Worm (Caenorhabditis elegans) whole organism, young adult: Measurements from ENCODE around the gene uncp-18.

ENCODE experiments used
- B0336.3 ChIP-seq: fragments of 200-800 bp; sonication (Bioruptor generic); IDR thresholded peaks from 2 replicates; pipeline ENCODE4 v1.3.6; 2022; ENCODE audit warnings: missing genetic modification characterization, missing compliant biosample characterization
- C17E4.6 ChIP-seq: fragments of 200-800 bp; sonication (Bioruptor generic); IDR thresholded peaks from 2 replicates; pipeline ENCODE4 v1.3.6; 2022; ENCODE audit warnings: missing genetic modification reagents, missing genetic modification characterization, missing compliant biosample characterization
- D2030.7 ChIP-seq: fragments of 200-800 bp; sonication (Bioruptor generic); IDR thresholded peaks from 2 replicates; pipeline ENCODE4 v1.3.6; 2022; ENCODE audit warnings: missing genetic modification reagents, missing genetic modification characterization, missing compliant biosample characterization
- F10E7.11 ChIP-seq: sonication (generic microtip); optimal IDR thresholded peaks from 2 replicates; lab custom pipeline; 2017; ENCODE audit warnings: mild to moderate bottlenecking, missing genetic modification characterization, moderate library complexity, missing compliant biosample characterization
- F37B4.10 ChIP-seq: fragments of 200-800 bp; sonication (Bioruptor generic); IDR thresholded peaks from 2 replicates; pipeline ENCODE4 v1.3.6; 2022; ENCODE audit warnings: missing genetic modification characterization, missing compliant biosample characterization
- F39B2.1 ChIP-seq: fragments of 200-800 bp; sonication (Bioruptor generic); IDR thresholded peaks from 2 replicates; pipeline ENCODE4 v1.3.6; 2022; ENCODE audit warnings: missing genetic modification reagents, missing genetic modification characterization, missing compliant biosample characterization
- F57C9.4 ChIP-seq: sonication (generic microtip); optimal IDR thresholded peaks from 2 replicates; lab custom pipeline; 2017; ENCODE audit warnings: mild to moderate bottlenecking, missing genetic modification characterization, missing compliant biosample characterization
- K12H6.12 ChIP-seq: fragments of 200-800 bp; sonication (Bioruptor generic); optimal IDR thresholded peaks from 2 replicates; lab custom pipeline; 2018; ENCODE audit warnings: mild to moderate bottlenecking, missing genetic modification characterization, missing compliant biosample characterization
- Y53F4B.3 ChIP-seq: fragments of 200-800 bp; sonication (Bioruptor generic); IDR thresholded peaks from 2 replicates; pipeline ENCODE4 v1.3.6; 2022; ENCODE audit warnings: missing genetic modification reagents, missing genetic modification characterization, missing compliant biosample characterization
- Y95B8A.8 ChIP-seq: fragments of 200-800 bp; sonication (Bioruptor generic); IDR thresholded peaks from 2 replicates; pipeline ENCODE4 v1.3.6; 2022; ENCODE audit warnings: missing genetic modification reagents, missing genetic modification characterization, missing compliant biosample characterization
- ZK185.1 ChIP-seq: sonication (generic microtip); optimal IDR thresholded peaks from 2 replicates; lab custom pipeline; 2016; ENCODE audit warnings: mild to moderate bottlenecking, missing genetic modification characterization, missing compliant biosample characterization; ENCODE audit not compliant: poor library complexity, severe bottlenecking
- akir-1 ChIP-seq: fragments of 200-800 bp; sonication (Bioruptor generic); optimal IDR thresholded peaks from 2 replicates; lab custom pipeline; 2018; ENCODE audit warnings: mild to moderate bottlenecking, missing genetic modification characterization, moderate library complexity, missing compliant biosample characterization
- aptf-2 ChIP-seq: fragments of 200-800 bp; sonication (Bioruptor generic); conservative IDR thresholded peaks from 2 replicates; pipeline ENCODE4 v1.3.6; 2022; ENCODE audit warnings: missing genetic modification reagents, missing genetic modification characterization, missing compliant biosample characterization
- atf-7 ChIP-seq: sonication (generic microtip); optimal IDR thresholded peaks from 2 replicates; lab custom pipeline; 2017; ENCODE audit warnings: mild to moderate bottlenecking, missing genetic modification characterization, missing compliant biosample characterization
- attf-3 ChIP-seq: fragments of 200-800 bp; sonication (Bioruptor generic); conservative IDR thresholded peaks from 2 replicates; pipeline ENCODE4 v1.3.6; 2022; ENCODE audit warnings: missing genetic modification reagents, missing genetic modification characterization, missing compliant biosample characterization
- bed-2 ChIP-seq: fragments of 200-800 bp; sonication (Bioruptor generic); IDR thresholded peaks from 2 replicates; pipeline ENCODE4 v1.3.6; 2022; ENCODE audit warnings: missing genetic modification reagents, missing genetic modification characterization, missing compliant biosample characterization
- cebp-1 ChIP-seq, 2 experiments: fragments of 200-800 bp in 1 of 2; sonication (Bioruptor generic) in 1 of 2; sonication (generic microtip) in 1 of 2; IDR thresholded peaks in 1 of 2; optimal IDR thresholded peaks in 1 of 2; 2 replicates each; pipeline versions ENCODE4 v1.3.6 to Lab custom; 2017 to 2022; ENCODE audit warnings: missing compliant biosample characterization in 2 of 2, missing genetic modification characterization in 2 of 2, mild to moderate bottlenecking in 1 of 2, missing genetic modification reagents in 1 of 2, moderate library complexity in 1 of 2
- ceh-100 ChIP-seq: fragments of 200-800 bp; sonication (Bioruptor generic); IDR thresholded peaks from 2 replicates; pipeline ENCODE4 v1.3.6; 2022; ENCODE audit warnings: missing genetic modification reagents, missing genetic modification characterization, missing compliant biosample characterization
- ceh-58 ChIP-seq: fragments of 200-800 bp; sonication (Bioruptor generic); IDR thresholded peaks from 2 replicates; pipeline ENCODE4 v1.3.6; 2022; ENCODE audit warnings: missing genetic modification characterization, missing compliant biosample characterization
- ceh-79 ChIP-seq: sonication (generic microtip); optimal IDR thresholded peaks from 2 replicates; lab custom pipeline; 2017; ENCODE audit warnings: mild to moderate bottlenecking, missing genetic modification characterization, missing compliant biosample characterization
- dpl-1 ChIP-seq: fragments of 150-350 bp; optimal IDR thresholded peaks from 2 replicates; lab custom pipeline; 2014; ENCODE audit warnings: missing biosample characterization, missing genetic modification reagents, missing genetic modification characterization
- efl-1 ChIP-seq: fragments of 150-350 bp; optimal IDR thresholded peaks from 2 replicates; lab custom pipeline; 2014; ENCODE audit warnings: missing biosample characterization, missing genetic modification reagents, missing genetic modification characterization
- egl-18 ChIP-seq: fragments of 200-800 bp; sonication (Bioruptor generic); IDR thresholded peaks from 2 replicates; pipeline ENCODE4 v1.3.6; 2022; ENCODE audit warnings: missing genetic modification reagents, missing genetic modification characterization, missing compliant biosample characterization
- egl-44 ChIP-seq: fragments of 200-800 bp; sonication (Bioruptor generic); IDR thresholded peaks from 2 replicates; pipeline ENCODE4 v1.3.6; 2022; ENCODE audit warnings: missing genetic modification reagents, missing genetic modification characterization, missing compliant biosample characterization
- egrh-3 ChIP-seq: fragments of 200-800 bp; sonication (Bioruptor generic); IDR thresholded peaks from 2 replicates; pipeline ENCODE4 v1.3.6; 2022; ENCODE audit warnings: missing genetic modification reagents, missing genetic modification characterization, missing compliant biosample characterization
- ekl-4 ChIP-seq: fragments of 200-800 bp; sonication (Bioruptor generic); IDR thresholded peaks from 2 replicates; pipeline ENCODE4 v1.3.6; 2022; ENCODE audit warnings: missing genetic modification reagents, missing genetic modification characterization, missing compliant biosample characterization
- gei-17 ChIP-seq: fragments of 200-800 bp; sonication (Bioruptor generic); optimal IDR thresholded peaks from 2 replicates; lab custom pipeline; 2018; ENCODE audit warnings: mild to moderate bottlenecking, missing genetic modification characterization, missing compliant biosample characterization
- him-1 ChIP-seq: sonication (generic microtip); optimal IDR thresholded peaks from 2 replicates; lab custom pipeline; 2016; ENCODE audit warnings: missing genotype, missing genetic modification reagents, missing genetic modification characterization, missing compliant biosample characterization
- hmg-20 ChIP-seq: fragments of 200-800 bp; sonication (Bioruptor generic); IDR thresholded peaks from 2 replicates; pipeline ENCODE4 v1.3.6; 2022; ENCODE audit warnings: missing genetic modification reagents, missing genetic modification characterization, missing compliant biosample characterization
- lag-1 ChIP-seq: fragments of 200-800 bp; sonication (Bioruptor generic); IDR thresholded peaks from 2 replicates; pipeline ENCODE4 v1.3.6; 2022; ENCODE audit warnings: missing genetic modification reagents, missing genetic modification characterization, missing compliant biosample characterization
- let-526 ChIP-seq: fragments of 200-800 bp; sonication (Bioruptor generic); IDR thresholded peaks from 2 replicates; pipeline ENCODE4 v1.3.6; 2022; ENCODE audit warnings: missing genetic modification reagents, missing genetic modification characterization, missing compliant biosample characterization
- lin-26 ChIP-seq: fragments of 200-800 bp; sonication (Bioruptor generic); IDR thresholded peaks from 2 replicates; pipeline ENCODE4 v1.3.6; 2022; ENCODE audit warnings: missing genetic modification reagents, missing genetic modification characterization, missing compliant biosample characterization
- lsl-1 ChIP-seq: fragments of 200-800 bp; sonication (Bioruptor generic); optimal IDR thresholded peaks from 2 replicates; lab custom pipeline; 2018; ENCODE audit warnings: mild to moderate bottlenecking, missing genetic modification characterization, moderate library complexity, missing compliant biosample characterization
- mxl-1 ChIP-seq: sonication (generic microtip); optimal IDR thresholded peaks from 2 replicates; lab custom pipeline; 2016; ENCODE audit warnings: missing genetic modification characterization, missing compliant biosample characterization
- nfya-2 ChIP-seq: fragments of 200-800 bp; sonication (Bioruptor generic); IDR thresholded peaks from 2 replicates; pipeline ENCODE4 v1.3.6; 2022; ENCODE audit warnings: missing genetic modification reagents, missing genetic modification characterization, missing compliant biosample characterization
- nhr-120 ChIP-seq: fragments of 200-800 bp; sonication (Bioruptor generic); IDR thresholded peaks from 2 replicates; pipeline ENCODE4 v1.3.6; 2022; ENCODE audit warnings: missing genetic modification characterization, missing compliant biosample characterization
- nhr-80 ChIP-seq: sonication (generic microtip); optimal IDR thresholded peaks from 2 replicates; lab custom pipeline; 2016; ENCODE audit warnings: missing genetic modification characterization, missing compliant biosample characterization
- repo-1 ChIP-seq: sonication (generic microtip); optimal IDR thresholded peaks from 2 replicates; lab custom pipeline; 2017; ENCODE audit warnings: mild to moderate bottlenecking, missing genetic modification characterization, missing compliant biosample characterization
- rpc-1 ChIP-seq, 2 experiments: fragments of 150-350 bp in 1 of 2; sonication (generic microtip) in 1 of 2; optimal IDR thresholded peaks; 2 replicates each; lab custom pipeline; 2014 to 2018; ENCODE audit warnings: missing biosample characterization in 1 of 2, missing genetic modification characterization in 1 of 2, missing genetic modification reagents in 1 of 2, missing genotype in 1 of 2
- snpc-3.4 ChIP-seq: sonication (generic microtip); optimal IDR thresholded peaks from 2 replicates; lab custom pipeline; 2017; ENCODE audit warnings: missing genetic modification characterization, mild to moderate bottlenecking, missing compliant biosample characterization, antibody characterized with exemption, moderate library complexity, missing genotype, missing genetic modification reagents
- snpc-4 ChIP-seq, 5 experiments: fragments of 150-350 bp in 1 of 5; sonication (generic microtip) in 4 of 5; optimal IDR thresholded peaks; 2 replicates each; lab custom pipeline; 2014 to 2018; ENCODE audit warnings: missing genetic modification characterization in 5 of 5, missing biosample characterization in 3 of 5, antibody characterized with exemption in 2 of 5, mild to moderate bottlenecking in 2 of 5, missing compliant biosample characterization in 2 of 5, missing genotype in 2 of 5, moderate library complexity in 2 of 5, missing genetic modification reagents in 1 of 5
- somi-1 ChIP-seq: fragments of 200-800 bp; sonication (Bioruptor generic); optimal IDR thresholded peaks from 2 replicates; lab custom pipeline; 2018; ENCODE audit warnings: mild to moderate bottlenecking, missing genetic modification characterization, missing compliant biosample characterization
- tbp1 ChIP-seq: fragments of 200-800 bp; sonication (Bioruptor generic); optimal IDR thresholded peaks from 2 replicates; lab custom pipeline; 2018; ENCODE audit warnings: mild to moderate bottlenecking, missing genetic modification characterization, missing compliant biosample characterization
- xnd-1 ChIP-seq: sonication (generic microtip); optimal IDR thresholded peaks from 2 replicates; lab custom pipeline; 2016; ENCODE audit warnings: missing genotype, missing genetic modification reagents, missing genetic modification characterization, missing compliant biosample characterization
- zim-3 ChIP-seq: sonication (generic microtip); optimal IDR thresholded peaks from 2 replicates; lab custom pipeline; 2017; ENCODE audit warnings: mild to moderate bottlenecking, missing genetic modification characterization, moderate library complexity, missing compliant biosample characterization
- ztf-25 ChIP-seq: fragments of 200-800 bp; sonication (Bioruptor generic); IDR thresholded peaks from 2 replicates; pipeline ENCODE4 v1.3.6; 2022; ENCODE audit warnings: missing genetic modification reagents, missing genetic modification characterization, missing compliant biosample characterization
- ztf-3 ChIP-seq: fragments of 200-800 bp; sonication (Bioruptor generic); optimal IDR thresholded peaks from 2 replicates; lab custom pipeline; 2018; ENCODE audit warnings: mild to moderate bottlenecking, missing genetic modification characterization, missing compliant biosample characterization

uncp-18 gene

DNA sequence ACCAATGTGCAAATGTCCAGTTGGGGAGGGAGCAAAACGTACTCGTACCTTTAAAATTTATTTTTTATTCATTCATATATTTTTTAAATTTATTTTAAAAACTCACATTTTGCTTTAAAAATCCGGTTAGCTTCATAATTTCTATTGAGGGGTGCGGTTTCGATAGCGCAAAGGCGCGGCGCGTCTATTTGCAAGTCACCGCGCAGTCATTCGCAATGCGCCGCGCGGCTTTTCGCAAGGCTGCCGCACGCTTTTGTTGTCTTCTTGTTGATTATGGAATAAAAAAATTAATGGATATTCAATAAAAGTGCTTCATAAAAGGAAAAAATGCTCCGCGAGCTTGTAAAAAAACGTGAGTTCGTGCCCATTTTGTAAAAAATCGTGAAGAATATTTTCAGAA is at the start of gene uncp-18, which contains the start of gene ears-2 (continued):
- TF ChIP-seq ceh-100 (GFP tag; lab: Robert Waterston, UW) (peak; percentile 97), C17E4.6 (GFP tag; lab: Robert Waterston, UW) (peak; percentile 72; the same call in 1 of the 2 replicates), ztf-3 (GFP tag; lab: Kevin White, UChicago) (no peak), ZK185.1 (tag; lab: Kevin White, UChicago) (peak; percentile 80), dpl-1 (GFP tag; lab: Kevin White, UChicago) (peak; percentile 46), mxl-1 (tag; lab: Kevin White, UChicago) (peak; percentile 24), repo-1 (tag; lab: Kevin White, UChicago) (peak; percentile 39), cebp-1 (GFP tag; IDR thresholded peaks at IDR 0.05; lab: Robert Waterston, UW) (peak; percentile 73), cebp-1 (tag; optimal IDR thresholded peaks at IDR 0.05; lab: Kevin White, UChicago) (peak; percentile 90), nfya-2 (GFP tag; lab: Robert Waterston, UW) (no peak), tbp1 (GFP tag; lab: Kevin White, UChicago) (peak; percentile 74), F37B4.10 (GFP tag; lab: Robert Waterston, UW) (no peak), bed-2 (GFP tag; lab: Robert Waterston, UW) (peak; percentile 75), attf-3 (GFP tag; lab: Robert Waterston, UW) (peak; percentile 77), zim-3 (tag; lab: Kevin White, UChicago) (peak; percentile 79), hmg-20 (GFP tag; lab: Robert Waterston, UW) (peak; percentile 49; the same call in 1 of the 2 replicates), lin-26 (GFP tag; lab: Robert Waterston, UW) (peak; percentile 67; the same call in 1 of the 2 replicates), aptf-2 (peak; percentile 71; the same call in 1 of the 2 replicates), nhr-120 (no peak), atf-7 (tag; lab: Kevin White, UChicago) (peak; percentile 63), F39B2.1 (no peak), Y53F4B.3 (GFP tag; lab: Robert Waterston, UW) (no peak), F10E7.11 (peak; percentile 46), ceh-58 (GFP tag; lab: Robert Waterston, UW) (no peak), B0336.3 (GFP tag; lab: Robert Waterston, UW) (peak; percentile 93), egl-18 (0 out of 2 replicates have a peak, but pooled peaks have one; percentile 48), akir-1 (GFP tag; lab: Kevin White, UChicago) (peak; percentile 68), him-1 (tag; lab: Kevin White, UChicago) (peak; percentile 78), gei-17 (GFP tag; lab: Kevin White, UChicago) (peak; percentile 63), ceh-79 (tag; lab: Kevin White, UChicago) (peak; percentile 31), K12H6.12 (peak; percentile 81), egrh-3 (GFP tag; lab: Robert Waterston, UW) (peak; percentile 86), D2030.7 (peak; percentile 93), egl-44 (GFP tag; lab: Robert Waterston, UW) (peak; percentile 89), let-526 (0 out of 2 replicates have a peak, but pooled peaks have one; percentile 69), lag-1 (GFP tag; lab: Robert Waterston, UW) (no peak), snpc-4 (GFP tag; optimal IDR thresholded peaks at IDR 0.05; lab: Kevin White, UChicago) (peak; percentile 43), snpc-4 (tag; optimal IDR thresholded peaks at IDR 0.05; lab: Kevin White, UChicago) (peak; percentile 58 to 88 (median 74)), rpc-1 (optimal IDR thresholded peaks at IDR 0.05; lab: Kevin White, UChicago) (peak; percentile 68), rpc-1 (tag; optimal IDR thresholded peaks at IDR 0.05; lab: Kevin White, UChicago) (peak; percentile 3), xnd-1 (no peak), somi-1 (GFP tag; lab: Kevin White, UChicago) (peak; percentile 66), snpc-3.4 (tag; lab: Kevin White, UChicago) (peak; percentile 85), lsl-1 (GFP tag; lab: Kevin White, UChicago) (peak; percentile 73), ztf-25 (GFP tag; lab: Robert Waterston, UW) (peak; percentile 96), efl-1 (GFP tag; lab: Kevin White, UChicago) (peak; percentile 34), nhr-80 (tag; lab: Kevin White, UChicago) (peak; percentile 75), Y95B8A.8 (GFP tag; lab: Robert Waterston, UW) (peak; percentile 88), ekl-4 (peak; percentile 73), F57C9.4 (tag; lab: Kevin White, UChicago) (peak; percentile 31)
